Fruit fly (Drosophila melanogaster) whole organism, prepupa: ENCODE data around the gene Sar1.

Experiments
- Blimp-1 ChIP-seq: fragments of 200-800 bp; sonication (Bioruptor generic); optimal IDR thresholded peaks from 3 replicates; lab custom pipeline; 2017; ENCODE audit warnings: missing biosample characterization, missing genetic modification characterization, mild to moderate bottlenecking, moderate library complexity, missing genetic modification reagents
- CG10631 ChIP-seq: fragments of 200-800 bp; sonication (Bioruptor generic); optimal IDR thresholded peaks from 2 replicates; lab custom pipeline; 2016; ENCODE audit warnings: missing biosample characterization, missing genetic modification characterization
- CG10669 ChIP-seq: fragments of 200-800 bp; sonication (Bioruptor generic); optimal IDR thresholded peaks from 3 replicates; lab custom pipeline; 2018; ENCODE audit warnings: missing biosample characterization, mild to moderate bottlenecking, missing genetic modification characterization, moderate library complexity
- CG11762 ChIP-seq: fragments of 200-800 bp; sonication (Bioruptor generic); optimal IDR thresholded peaks from 3 replicates; lab custom pipeline; 2016; ENCODE audit warnings: missing biosample characterization, missing genetic modification characterization; ENCODE audit not compliant: insufficient read depth
- CG15336 ChIP-seq: fragments of 200-800 bp; sonication (Bioruptor generic); IDR thresholded peaks from 2 replicates; pipeline ENCODE4 v1.3.6; 2022; ENCODE audit warnings: missing biosample characterization, missing genetic modification characterization
- CG1621 ChIP-seq: fragments of 200-800 bp; sonication (Bioruptor generic); optimal IDR thresholded peaks from 3 replicates; lab custom pipeline; 2018; ENCODE audit warnings: missing biosample characterization, mild to moderate bottlenecking, missing genetic modification characterization
- CG3032 ChIP-seq: fragments of 200-800 bp; optimal IDR thresholded peaks from 2 replicates; lab custom pipeline; 2019; ENCODE audit warnings: missing biosample characterization, mild to moderate bottlenecking, missing genetic modification characterization, moderate library complexity
- CG31627 ChIP-seq: fragments of 200-800 bp; sonication (Bioruptor generic); optimal IDR thresholded peaks from 3 replicates; lab custom pipeline; 2016; ENCODE audit warnings: missing biosample characterization, missing genetic modification characterization
- CG32006 ChIP-seq: fragments of 200-800 bp; sonication (Bioruptor generic); optimal IDR thresholded peaks from 3 replicates; lab custom pipeline; 2017; ENCODE audit warnings: missing biosample characterization, mild to moderate bottlenecking, missing genetic modification characterization
- CG34406 ChIP-seq: fragments of 200-800 bp; sonication (Bioruptor generic); optimal IDR thresholded peaks from 3 replicates; lab custom pipeline; 2016; ENCODE audit warnings: missing biosample characterization, missing genetic modification characterization
- CG3919 ChIP-seq: fragments of 200-800 bp; sonication (Bioruptor generic); optimal IDR thresholded peaks from 3 replicates; lab custom pipeline; 2016; ENCODE audit warnings: missing biosample characterization, missing genetic modification characterization
- CG4318 ChIP-seq: fragments of 200-800 bp; sonication (Bioruptor generic); optimal IDR thresholded peaks from 3 replicates; lab custom pipeline; 2017; ENCODE audit warnings: missing biosample characterization, mild to moderate bottlenecking, missing genetic modification characterization
- CG6163 ChIP-seq: fragments of 200-800 bp; sonication (Bioruptor generic); IDR thresholded peaks from 3 replicates; pipeline ENCODE4 v1.3.6; 2022; ENCODE audit warnings: missing biosample characterization, missing genetic modification characterization
- CG6792 ChIP-seq: fragments of 200-800 bp; sonication (Bioruptor generic); optimal IDR thresholded peaks from 3 replicates; lab custom pipeline; 2016; ENCODE audit warnings: missing biosample characterization, missing genetic modification characterization
- CG6808 ChIP-seq: fragments of 200-800 bp; sonication (Bioruptor generic); optimal IDR thresholded peaks from 3 replicates; lab custom pipeline; 2017; ENCODE audit warnings: missing biosample characterization, missing genetic modification characterization, mild to moderate bottlenecking, moderate library complexity, missing genetic modification reagents
- CG6854 ChIP-seq: fragments of 200-800 bp; sonication (Bioruptor generic); optimal IDR thresholded peaks from 2 replicates; lab custom pipeline; 2017; ENCODE audit warnings: missing biosample characterization, mild to moderate bottlenecking, missing genetic modification characterization
- CG7368 ChIP-seq: fragments of 200-800 bp; sonication (Bioruptor generic); optimal IDR thresholded peaks from 3 replicates; lab custom pipeline; 2016; ENCODE audit warnings: missing biosample characterization, missing genetic modification characterization
- CG8119 ChIP-seq: fragments of 200-800 bp; sonication (Bioruptor generic); IDR thresholded peaks from 3 replicates; pipeline ENCODE4 v1.3.6; 2022; ENCODE audit warnings: missing biosample characterization, missing genetic modification characterization
- CG8319 ChIP-seq: fragments of 200-800 bp; sonication (Bioruptor generic); optimal IDR thresholded peaks from 3 replicates; lab custom pipeline; 2016; ENCODE audit warnings: missing biosample characterization, missing genetic modification characterization
- Eip75B ChIP-seq: fragments of 200-800 bp; sonication (Bioruptor generic); optimal IDR thresholded peaks from 3 replicates; lab custom pipeline; 2016; ENCODE audit warnings: missing biosample characterization, missing genetic modification characterization
- Eip78C ChIP-seq: fragments of 200-800 bp; sonication (Bioruptor generic); peaks from one replicate; lab custom pipeline; 2016; ENCODE audit warnings: missing biosample characterization, missing genetic modification characterization
- Eip93F ChIP-seq: fragments of 200-800 bp; sonication (Bioruptor generic); optimal IDR thresholded peaks from 2 replicates; lab custom pipeline; 2016; ENCODE audit warnings: missing biosample characterization, mild to moderate bottlenecking, missing genetic modification characterization
- Ets21C ChIP-seq: fragments of 200-800 bp; sonication (Bioruptor generic); optimal IDR thresholded peaks from 3 replicates; lab custom pipeline; 2016; ENCODE audit warnings: missing biosample characterization, missing genetic modification characterization
- Ets96B ChIP-seq: fragments of 200-800 bp; optimal IDR thresholded peaks from 2 replicates; lab custom pipeline; 2019; ENCODE audit warnings: missing biosample characterization, mild to moderate bottlenecking, missing genetic modification characterization, moderate library complexity
- Hr39 ChIP-seq: fragments of 200-800 bp; sonication (Bioruptor generic); optimal IDR thresholded peaks from 2 replicates; lab custom pipeline; 2016; ENCODE audit warnings: missing biosample characterization, missing genetic modification characterization
- Lpt ChIP-seq: fragments of 200-800 bp; sonication (Bioruptor generic); optimal IDR thresholded peaks from 3 replicates; lab custom pipeline; 2016; ENCODE audit warnings: missing biosample characterization, missing genetic modification characterization
- OdsH ChIP-seq: fragments of 200-800 bp; sonication (Bioruptor generic); optimal IDR thresholded peaks from 3 replicates; lab custom pipeline; 2016; ENCODE audit warnings: missing biosample characterization, missing genetic modification characterization
- Smox ChIP-seq: fragments of 200-800 bp; sonication (Bioruptor generic); optimal IDR thresholded peaks from 3 replicates; lab custom pipeline; 2016; ENCODE audit warnings: missing biosample characterization, missing genetic modification characterization
- Sox102F ChIP-seq: fragments of 200-800 bp; sonication (Bioruptor generic); optimal IDR thresholded peaks from 2 replicates; lab custom pipeline; 2016; ENCODE audit warnings: missing biosample characterization, mild to moderate bottlenecking, missing genetic modification characterization
- Sox15 ChIP-seq: fragments of 200-800 bp; sonication (Bioruptor generic); optimal IDR thresholded peaks from 3 replicates; lab custom pipeline; 2016; ENCODE audit warnings: missing biosample characterization, missing genetic modification characterization
- acj6 ChIP-seq: fragments of 200-800 bp; sonication (Bioruptor generic); optimal IDR thresholded peaks from 3 replicates; lab custom pipeline; 2016; ENCODE audit warnings: missing biosample characterization, missing genetic modification characterization
- dsx ChIP-seq: fragments of 200-800 bp; optimal IDR thresholded peaks from 3 replicates; lab custom pipeline; 2019; ENCODE audit warnings: missing biosample characterization, mild to moderate bottlenecking, missing genetic modification characterization, moderate library complexity; ENCODE audit not compliant: poor library complexity, severe bottlenecking
- eg ChIP-seq: fragments of 200-800 bp; sonication (Bioruptor generic); IDR thresholded peaks from 3 replicates; pipeline ENCODE4 v1.3.6; 2022; ENCODE audit warnings: missing biosample characterization, missing genetic modification characterization
- esn ChIP-seq: fragments of 200-800 bp; sonication (Bioruptor generic); optimal IDR thresholded peaks from 2 replicates; lab custom pipeline; 2016; ENCODE audit warnings: missing biosample characterization, mild to moderate bottlenecking, missing genetic modification characterization, moderate library complexity
- fd59A ChIP-seq: fragments of 200-800 bp; sonication (Bioruptor generic); optimal IDR thresholded peaks from 2 replicates; lab custom pipeline; 2017; ENCODE audit warnings: missing biosample characterization, mild to moderate bottlenecking, missing genetic modification characterization, missing genetic modification reagents
- fkh ChIP-seq: fragments of 200-800 bp; sonication (Bioruptor generic); optimal IDR thresholded peaks from 3 replicates; lab custom pipeline; 2017; ENCODE audit warnings: missing biosample characterization, mild to moderate bottlenecking, missing genetic modification characterization, moderate library complexity
- lz ChIP-seq: fragments of 200-800 bp; sonication (Bioruptor generic); optimal IDR thresholded peaks from 3 replicates; lab custom pipeline; 2016; ENCODE audit warnings: missing biosample characterization, missing genetic modification characterization
- net ChIP-seq: fragments of 200-800 bp; sonication (Bioruptor generic); optimal IDR thresholded peaks from 3 replicates; lab custom pipeline; 2016; ENCODE audit warnings: missing biosample characterization, missing genetic modification characterization
- salr ChIP-seq, 2 experiments: fragments of 200-800 bp; sonication (Bioruptor generic); optimal IDR thresholded peaks; 3 replicates each; lab custom pipeline; 2016 to 2018; ENCODE audit warnings: missing biosample characterization in 2 of 2, missing genetic modification characterization in 2 of 2, mild to moderate bottlenecking in 1 of 2
- spab ChIP-seq: fragments of 200-800 bp; sonication (Bioruptor generic); optimal IDR thresholded peaks from 2 replicates; lab custom pipeline; 2017; ENCODE audit warnings: missing biosample characterization, mild to moderate bottlenecking, missing genetic modification characterization, missing genetic modification reagents
- ss ChIP-seq, 2 experiments: fragments of 200-800 bp; sonication (Bioruptor generic); optimal IDR thresholded peaks; 2 replicates in 1 of 2; 3 replicates in 1 of 2; lab custom pipeline; 2017 to 2018; ENCODE audit warnings: mild to moderate bottlenecking in 2 of 2, missing biosample characterization in 2 of 2, missing genetic modification characterization in 2 of 2, moderate library complexity in 1 of 2
- svp ChIP-seq: fragments of 200-800 bp; sonication (Bioruptor generic); peaks from one replicate; lab custom pipeline; 2016; ENCODE audit warnings: missing biosample characterization, missing genetic modification characterization
- topi ChIP-seq: fragments of 200-800 bp; sonication (Bioruptor generic); optimal IDR thresholded peaks from 3 replicates; lab custom pipeline; 2016; ENCODE audit warnings: missing biosample characterization, missing genetic modification characterization
- vri ChIP-seq: fragments of 200-800 bp; sonication (Bioruptor generic); optimal IDR thresholded peaks from 3 replicates; lab custom pipeline; 2016; ENCODE audit warnings: missing biosample characterization, mild to moderate bottlenecking, missing genetic modification characterization

Gene Sar1

dm6 chr3R:22367126-22368076 is 10.9 kb downstream of the Sar1 start, which contains the start of the genes Polr3F and PyK (continued):
- no peak for TF ChIP-seq salr (GFP tag; optimal IDR thresholded peaks at IDR 0.05; lab: Kevin White, UChicago)
- TF ChIP-seq CG34406 (GFP tag; lab: Kevin White, UChicago): no peak
- no peak for TF ChIP-seq CG7368 (GFP tag; lab: Kevin White, UChicago)
- peak; percentile 47 for TF ChIP-seq CG10669 (GFP tag; lab: Kevin White, UChicago)
- TF ChIP-seq Eip75B (GFP tag; lab: Kevin White, UChicago): peak; percentile 16
- TF ChIP-seq Sox15 (GFP tag; lab: Kevin White, UChicago): no peak
- peak; percentile 67; the same call in 2 of the 3 replicates for TF ChIP-seq CG6163 (GFP tag; lab: Robert Waterston, UW)
- peak in 1 of 2 experiments; percentile 32 for TF ChIP-seq ss (GFP tag; optimal IDR thresholded peaks at IDR 0.05; lab: Kevin White, UChicago)
- peak; percentile 62; the same call in 2 of the 3 replicates for TF ChIP-seq CG8119 (GFP tag; lab: Robert Waterston, UW)
- TF ChIP-seq fd59A: no peak
- TF ChIP-seq, all 60 proteins: peak for 32

- TF ChIP-seq topi (GFP tag; lab: Kevin White, UChicago): no peak
- TF ChIP-seq CG1621 (tag; lab: Kevin White, UChicago): no peak
- no peak for TF ChIP-seq net
- no peak for TF ChIP-seq CG31627 (GFP tag; lab: Kevin White, UChicago)
- no peak for TF ChIP-seq CG6792 (GFP tag; lab: Kevin White, UChicago)
- peak; percentile 33; the same call in 1 of the 2 replicates for TF ChIP-seq CG15336
- TF ChIP-seq dsx: no peak
- TF ChIP-seq Sox102F (GFP tag; lab: Kevin White, UChicago): no peak
- no peak for TF ChIP-seq CG10669 (GFP tag; lab: Kevin White, UChicago)
- no peak for TF ChIP-seq OdsH
- no peak for TF ChIP-seq CG8319 (GFP tag; lab: Kevin White, UChicago)
- peak; percentile 66 for TF ChIP-seq Blimp-1 (GFP tag; lab: Kevin White, UChicago)
- TF ChIP-seq CG10631 (GFP tag; lab: Kevin White, UChicago): no peak
- TF ChIP-seq vri (GFP tag; lab: Kevin White, UChicago): peak; percentile 83
- TF ChIP-seq CG34406 (GFP tag; lab: Kevin White, UChicago): no peak
- TF ChIP-seq CG6808: no peak
- TF ChIP-seq Smox: no peak
- TF ChIP-seq esn (GFP tag; lab: Kevin White, UChicago): no peak
- no peak for TF ChIP-seq Ets21C (GFP tag; lab: Kevin White, UChicago)
- TF ChIP-seq svp (GFP tag; lab: Kevin White, UChicago): peak; percentile 83
- TF ChIP-seq fkh (GFP tag; lab: Kevin White, UChicago): no peak
- no peak for TF ChIP-seq CG4318
- peak; percentile 7; the same call in 2 of the 3 replicates for TF ChIP-seq eg (GFP tag; lab: Robert Waterston, UW)
- no peak for TF ChIP-seq fd59A
- peak; percentile 30; the same call in 2 of the 3 replicates for TF ChIP-seq CG6163 (GFP tag; lab: Robert Waterston, UW)
- TF ChIP-seq CG11762 (GFP tag; lab: Kevin White, UChicago): peak; percentile 1
- TF ChIP-seq Eip75B (GFP tag; lab: Kevin White, UChicago): no peak
- TF ChIP-seq acj6 (GFP tag; lab: Kevin White, UChicago): no peak
- TF ChIP-seq spab: no peak
- TF ChIP-seq lz (GFP tag; lab: Kevin White, UChicago): no peak
- TF ChIP-seq Ets96B (tag; lab: Kevin White, UChicago): no peak
- no peak for TF ChIP-seq CG3919 (GFP tag; lab: Kevin White, UChicago)
- TF ChIP-seq Lpt (GFP tag; lab: Kevin White, UChicago): no peak
- no peak for TF ChIP-seq CG32006
- no peak for TF ChIP-seq Eip93F (GFP tag; lab: Kevin White, UChicago)
- TF ChIP-seq CG3032 (tag; lab: Kevin White, UChicago): no peak
- no peak for TF ChIP-seq Sox15 (GFP tag; lab: Kevin White, UChicago)
- peak; percentile 32 for TF ChIP-seq Hr39 (GFP tag; lab: Kevin White, UChicago)
- TF ChIP-seq CG6854 (GFP tag; lab: Kevin White, UChicago): no peak
- TF ChIP-seq Eip78C: no peak
Observed at dm6 chr3R:22368077-22368776, 11.7 kb downstream of the Sar1 start.
